In genomic region chrIV:16172786-16173371, ce11 we compare ENCODE assay signal across 1 worm cellular context.
TF ChIP-seq lines count a peak whose summit lies in the region.

No protein-coding gene starts in this region.

TF ChIP-seq in whole organism, L4 larva, 104 proteins besides CTCF, POLR2A, EP300 and RAD21 (continued from another document):
- TF ChIP-seq nhr-102 (tag; optimal IDR thresholded peaks at IDR 0.05; lab: Kevin White, UChicago) (no peak), daf-12 (tag; optimal IDR thresholded peaks at IDR 0.05; lab: Kevin White, UChicago) (no peak), ceh-44 (GFP tag; IDR thresholded peaks at IDR 0.05; lab: Robert Waterston, UW) (no peak), mdl-1 (tag; optimal IDR thresholded peaks at IDR 0.05; lab: Kevin White, UChicago) (no peak), lsy-2 (tag; optimal IDR thresholded peaks at IDR 0.05; lab: Kevin White, UChicago) (no peak), set-16 (GFP tag; IDR thresholded peaks at IDR 0.05; lab: Robert Waterston, UW) (no peak), lin-39 (tag; optimal IDR thresholded peaks at IDR 0.05; lab: Kevin White, UChicago) (no peak), spr-3 (GFP tag; optimal IDR thresholded peaks at IDR 0.05; lab: Kevin White, UChicago) (no peak), nhr-10 (tag; optimal IDR thresholded peaks at IDR 0.05; lab: Kevin White, UChicago) (no peak), nhr-77 (tag; optimal IDR thresholded peaks at IDR 0.05; lab: Kevin White, UChicago) (no peak), unc-39 (tag; optimal IDR thresholded peaks at IDR 0.05; lab: Kevin White, UChicago) (no peak), zag-1 (tag; optimal IDR thresholded peaks at IDR 0.05; lab: Kevin White, UChicago) (no peak), snpc-1.2 (GFP tag; IDR thresholded peaks at IDR 0.05; lab: Robert Waterston, UW) (0 out of 2 replicates have a peak, but pooled peaks have one; percentile 40), aha-1 (tag; lab: Kevin White, UChicago) (no peak), nhr-6 (tag; optimal IDR thresholded peaks at IDR 0.05; lab: Kevin White, UChicago) (no peak), nhr-41 (GFP tag; IDR thresholded peaks at IDR 0.05; lab: Robert Waterston, UW) (no peak), tag-97 (GFP tag; IDR thresholded peaks at IDR 0.05; lab: Robert Waterston, UW) (no peak), dve-1 (tag; optimal IDR thresholded peaks at IDR 0.05; lab: Kevin White, UChicago; ENCODE audit: insufficient read depth) (peak; percentile 7), saeg-2 (GFP tag; IDR thresholded peaks at IDR 0.05; lab: Robert Waterston, UW) (no peak), hmg-1.1 (GFP tag; IDR thresholded peaks at IDR 0.05; lab: Robert Waterston, UW) (0 out of 2 replicates have a peak, but pooled peaks have one; percentile 18), lim-7 (GFP tag; IDR thresholded peaks at IDR 0.05; lab: Robert Waterston, UW) (no peak), nhr-11 (tag; optimal IDR thresholded peaks at IDR 0.05; lab: Kevin White, UChicago) (no peak), mxl-2 (GFP tag; conservative IDR thresholded peaks at IDR 0.05; lab: Robert Waterston, UW) (no peak), duxl-1 (tag; optimal IDR thresholded peaks at IDR 0.05; lab: Kevin White, UChicago; ENCODE audit: poor library complexity) (no peak), aly-2 (tag; optimal IDR thresholded peaks at IDR 0.05; lab: Kevin White, UChicago) (no peak), Y105C5A.15 (GFP tag; IDR thresholded peaks at IDR 0.05; lab: Robert Waterston, UW) (no peak), zip-11 (GFP tag; IDR thresholded peaks at IDR 0.05; lab: Robert Waterston, UW) (no peak)
